Worm (Caenorhabditis elegans): Measurements from ENCODE around the gene ile-2.

ile-2 gene

DNA sequence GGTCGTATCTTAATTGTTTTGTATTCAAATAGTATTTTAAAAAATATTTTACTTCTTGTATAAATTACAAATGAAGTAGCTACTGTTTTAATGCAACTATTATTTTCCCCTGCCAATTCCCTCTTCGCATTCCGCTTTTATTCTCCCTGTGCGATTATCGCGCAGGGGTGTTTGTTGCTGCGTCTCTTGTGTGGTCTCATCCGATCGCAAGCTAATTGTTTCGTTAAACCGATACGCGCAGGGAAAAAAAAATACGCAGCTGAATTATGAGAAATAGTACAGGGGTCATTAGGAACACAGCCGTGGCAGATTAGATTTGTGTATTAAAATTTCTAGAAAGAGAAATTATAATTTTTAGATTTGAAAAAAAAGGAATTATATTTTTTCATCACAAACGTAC is 38.1 kb downstream of the ile-2 start (continued):
- TF ChIP-seq set-16 (GFP tag; IDR thresholded peaks at IDR 0.05) (no peak), lim-7 (GFP tag; IDR thresholded peaks at IDR 0.05) (peak; percentile 58; the same call in 1 of the 2 replicates), nhr-41 (GFP tag; IDR thresholded peaks at IDR 0.05) (peak; percentile 70), hif-1 (tag; optimal IDR thresholded peaks at IDR 0.05) (peak; percentile 77 to 83), T26A8.4 (GFP tag; IDR thresholded peaks at IDR 0.05) (peak; percentile 99), vab-7 (GFP tag; IDR thresholded peaks at IDR 0.05) (peak; percentile 99), dmd-9 (GFP tag; IDR thresholded peaks at IDR 0.05) (peak; percentile 88), hlh-30 (tag; optimal IDR thresholded peaks at IDR 0.05; ENCODE audit: insufficient read depth) (peak; percentile 93), daf-16 (GFP tag; optimal IDR thresholded peaks at IDR 0.05) (peak; percentile 96 to 98), daf-16 (tag; optimal IDR thresholded peaks at IDR 0.05) (peak; percentile 97), ces-1 (GFP tag; optimal IDR thresholded peaks at IDR 0.05) (peak; percentile 95), dpl-1 (GFP tag; optimal IDR thresholded peaks at IDR 0.05) (peak; percentile 79), lin-1 (GFP tag; IDR thresholded peaks at IDR 0.05) (peak; percentile 95), aha-1 (tag) (peak; percentile 100), nhr-11 (tag; optimal IDR thresholded peaks at IDR 0.05) (peak; percentile 97), zfp-2 (tag; optimal IDR thresholded peaks at IDR 0.05) (peak; percentile 90), zip-11 (GFP tag; IDR thresholded peaks at IDR 0.05) (no peak), dmd-6 (GFP tag; IDR thresholded peaks at IDR 0.05) (peak; percentile 97), unc-130 (GFP tag; optimal IDR thresholded peaks at IDR 0.05) (no peak), ama-1 (optimal IDR thresholded peaks at IDR 0.05) (no peak), skn-1 (tag; optimal IDR thresholded peaks at IDR 0.05) (no peak), Y5F2A.4 (GFP tag; optimal IDR thresholded peaks at IDR 0.05) (peak; percentile 95), jun-1 (tag; optimal IDR thresholded peaks at IDR 0.05) (peak; percentile 99), lin-29 (GFP tag; IDR thresholded peaks at IDR 0.05) (peak; percentile 97), nhr-42 (GFP tag; IDR thresholded peaks at IDR 0.05) (peak; percentile 99), T20F7.1 (GFP tag; optimal IDR thresholded peaks at IDR 0.05) (peak; percentile 93), fos-1 (tag; optimal IDR thresholded peaks at IDR 0.05) (peak; percentile 84), nhr-77 (tag; optimal IDR thresholded peaks at IDR 0.05) (peak; percentile 100), pqm-1 (tag; optimal IDR thresholded peaks at IDR 0.05) (peak; percentile 69), saeg-2 (GFP tag; IDR thresholded peaks at IDR 0.05) (peak; percentile 95), unc-39 (tag; optimal IDR thresholded peaks at IDR 0.05) (peak; percentile 17), F37D6.2 (tag; optimal IDR thresholded peaks at IDR 0.05) (peak; percentile 98), aly-2 (tag; optimal IDR thresholded peaks at IDR 0.05) (no peak), ceh-28 (tag; optimal IDR thresholded peaks at IDR 0.05) (peak; percentile 83), lin-13 (GFP tag; optimal IDR thresholded peaks at IDR 0.05) (peak; percentile 96), tra-1 (GFP tag; IDR thresholded peaks at IDR 0.05) (peak; percentile 93), zfp-3 (GFP tag; conservative IDR thresholded peaks at IDR 0.05) (peak; percentile 94), lir-3 (tag; optimal IDR thresholded peaks at IDR 0.05) (peak; percentile 91), Y105C5A.15 (GFP tag; IDR thresholded peaks at IDR 0.05) (0 out of 2 replicates have a peak, but pooled peaks have one; percentile 31), nhr-28 (tag; optimal IDR thresholded peaks at IDR 0.05) (peak; percentile 96), attf-4 (tag; optimal IDR thresholded peaks at IDR 0.05) (peak; percentile 71), nhr-48 (tag; optimal IDR thresholded peaks at IDR 0.05) (peak; percentile 96), daf-8 (GFP tag; IDR thresholded peaks at IDR 0.05) (peak; percentile 68; the same call in 1 of the 2 replicates), unc-62 (GFP tag; optimal IDR thresholded peaks at IDR 0.05 in 1 of 2) (peak; percentile 60 to 99), unc-62 (tag; optimal IDR thresholded peaks at IDR 0.05) (no peak), nhr-102 (tag; optimal IDR thresholded peaks at IDR 0.05) (peak; percentile 99), duxl-1 (tag; optimal IDR thresholded peaks at IDR 0.05; ENCODE audit: poor library complexity) (peak; percentile 99), ceh-32 (tag; optimal IDR thresholded peaks at IDR 0.05; ENCODE audit: poor library complexity) (peak; percentile 88), cey-2 (tag; optimal IDR thresholded peaks at IDR 0.05; ENCODE audit: borderline replicate concordance, insufficient read depth) (peak; percentile 72), pha-4 (GFP tag; IDR thresholded peaks at IDR 0.05) (peak; percentile 96), pha-4 (tag; optimal IDR thresholded peaks at IDR 0.05) (peak; percentile 96), ztf-7 (tag; optimal IDR thresholded peaks at IDR 0.05) (peak; percentile 95), lin-15B (tag; optimal IDR thresholded peaks at IDR 0.05) (peak; percentile 67)
